Fruit fly (Drosophila melanogaster): Measurements from ENCODE around the gene CG2991.

Gene CG2991

dm6 chr2L:2857862-2858734 lies 1.1 kb downstream of the CG2991 start (continued):
- TF ChIP-seq CG6175 (GFP tag; IDR thresholded peaks at IDR 0.05) (no peak), Tbp (GFP tag; optimal IDR thresholded peaks at IDR 0.05) (no peak), Med (GFP tag) (peak; percentile 66), Mes4 (GFP tag; optimal IDR thresholded peaks at IDR 0.05) (no peak), CG17912 (GFP tag; optimal IDR thresholded peaks at IDR 0.05) (peak; percentile 0), Dll (GFP tag; IDR thresholded peaks at IDR 0.05; ENCODE audit: partially characterized antibody) (no peak), CG12219 (GFP tag; optimal IDR thresholded peaks at IDR 0.05) (no peak), CG17328 (GFP tag; IDR thresholded peaks at IDR 0.05) (no peak), CG8388 (GFP tag; optimal IDR thresholded peaks at IDR 0.05) (no peak), hbn (GFP tag; IDR thresholded peaks at IDR 0.05; ENCODE audit: partially characterized antibody) (no peak), NFAT (GFP tag; IDR thresholded peaks at IDR 0.05) (no peak), nau (GFP tag; optimal IDR thresholded peaks at IDR 0.05) (no peak), ssp (GFP tag; IDR thresholded peaks at IDR 0.05) (no peak), Ptx1 (GFP tag; IDR thresholded peaks at IDR 0.05) (peak; percentile 30; the same call in 1 of the 2 replicates), vvl (GFP tag; IDR thresholded peaks at IDR 0.05) (no peak), btn (GFP tag; optimal IDR thresholded peaks at IDR 0.05) (no peak), Nf-YC (tag; optimal IDR thresholded peaks at IDR 0.05) (peak; percentile 34), E2f1 (GFP tag; IDR thresholded peaks at IDR 0.05) (no peak), Deaf1 (tag; optimal IDR thresholded peaks at IDR 0.05) (no peak), chn (GFP tag; optimal IDR thresholded peaks at IDR 0.05) (no peak), CG4424 (GFP tag; optimal IDR thresholded peaks at IDR 0.05) (peak; percentile 17), ara (GFP tag; IDR thresholded peaks at IDR 0.05) (no peak), knrl (GFP tag; IDR thresholded peaks at IDR 0.05; ENCODE audit: partially characterized antibody) (no peak), Lim3 (GFP tag; IDR thresholded peaks at IDR 0.05) (no peak), MTF-1 (GFP tag; optimal IDR thresholded peaks at IDR 0.05; ENCODE audit: borderline replicate concordance) (peak; percentile 32), Gug (GFP tag; IDR thresholded peaks at IDR 0.05) (no peak), Usf (GFP tag; optimal IDR thresholded peaks at IDR 0.05) (no peak), HHEX (GFP tag; optimal IDR thresholded peaks at IDR 0.05) (no peak), salm (tag; optimal IDR thresholded peaks at IDR 0.05) (no peak), CG7839 (tag; optimal IDR thresholded peaks at IDR 0.05) (peak; percentile 17), vnd (GFP tag; IDR thresholded peaks at IDR 0.05; ENCODE audit: partially characterized antibody) (no peak), z (GFP tag; IDR thresholded peaks at IDR 0.05) (peak; percentile 78), ERR (GFP tag; optimal IDR thresholded peaks at IDR 0.05) (peak; percentile 19), HLH3B (GFP tag; IDR thresholded peaks at IDR 0.05) (no peak), CG43689 (GFP tag; IDR thresholded peaks at IDR 0.05) (no peak), Doc2 (GFP tag; IDR thresholded peaks at IDR 0.05) (no peak), bbx (GFP tag; IDR thresholded peaks at IDR 0.05; ENCODE audit: partially characterized antibody) (0 out of 2 replicates have a peak, but pooled peaks have one; percentile 14), TFAM (GFP tag; optimal IDR thresholded peaks at IDR 0.05) (no peak), Poxn (GFP tag; IDR thresholded peaks at IDR 0.05) (no peak), CG11247 (GFP tag; IDR thresholded peaks at IDR 0.05) (no peak), CG8944 (GFP tag; optimal IDR thresholded peaks at IDR 0.05) (no peak), B-H2 (GFP tag; optimal IDR thresholded peaks at IDR 0.05) (peak; percentile 46), Atf-2 (GFP tag; optimal IDR thresholded peaks at IDR 0.05) (no peak), exex (tag; optimal IDR thresholded peaks at IDR 0.05) (peak; percentile 70), CG6272 (GFP tag; IDR thresholded peaks at IDR 0.05) (no peak), CG7928 (GFP tag; optimal IDR thresholded peaks at IDR 0.05) (no peak), CG6813 (GFP tag; optimal IDR thresholded peaks at IDR 0.05) (no peak), cato (GFP tag; optimal IDR thresholded peaks at IDR 0.05; ENCODE audit: borderline replicate concordance) (no peak), shn (GFP tag; optimal IDR thresholded peaks at IDR 0.05) (peak; percentile 8), stc (GFP tag; IDR thresholded peaks at IDR 0.05) (no peak)

Data from whole organism, embryonic.